Fruit fly (Drosophila melanogaster): ENCODE results near the gene CG12219.
A peak's percentile ranks its signal among the peaks of the same experiment; 100 is the strongest.

Gene CG12219

DNA sequence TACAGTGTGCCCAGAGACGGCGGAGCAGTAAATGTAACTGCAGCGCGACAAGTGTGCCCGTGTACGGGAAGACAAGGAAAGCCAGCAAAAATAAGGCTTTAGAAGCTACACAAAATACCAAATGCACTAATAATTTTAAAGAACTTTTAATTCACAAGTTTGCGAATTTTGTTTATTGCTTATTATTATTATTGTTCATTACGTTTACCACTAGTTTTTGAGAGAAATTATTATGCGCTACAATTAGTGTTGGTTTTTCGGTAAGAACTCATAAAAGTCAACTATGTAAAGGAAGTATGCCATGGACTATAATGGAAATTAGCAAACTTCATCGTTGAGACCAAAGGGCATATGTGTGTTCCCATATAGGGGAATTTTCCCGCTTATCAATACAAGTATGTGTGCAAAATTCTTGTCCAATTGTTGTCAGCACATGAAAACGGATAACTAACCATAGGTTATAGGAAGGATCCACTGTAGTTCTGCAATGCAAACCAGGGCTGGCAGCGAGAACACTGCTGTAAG is 33.8 kb downstream of the CG12219 start, which contains the start of gene schlank (continued):
- peak; percentile 12 for TF ChIP-seq HHEX (GFP tag; optimal IDR thresholded peaks at IDR 0.05)
- TF ChIP-seq CG18619 (GFP tag; optimal IDR thresholded peaks at IDR 0.05) = peak; percentile 10
- TF ChIP-seq fd96Cb (tag; optimal IDR thresholded peaks at IDR 0.05) = peak; percentile 45
- TF ChIP-seq Aef1 (GFP tag; IDR thresholded peaks at IDR 0.05) = peak; percentile 30; the same call in 1 of the 3 replicates
- TF ChIP-seq Ets97D (GFP tag; optimal IDR thresholded peaks at IDR 0.05) = peak; percentile 36
- TF ChIP-seq Hr3 (GFP tag; optimal IDR thresholded peaks at IDR 0.05) = peak; percentile 41
- TF ChIP-seq sd (tag; optimal IDR thresholded peaks at IDR 0.05) = peak; percentile 59
- peak; percentile 3 for TF ChIP-seq CG3163 (GFP tag; optimal IDR thresholded peaks at IDR 0.05)
- TF ChIP-seq Optix (GFP tag; IDR thresholded peaks at IDR 0.05) = peak; percentile 63; the same call in 2 of the 3 replicates
- peak; percentile 22; the same call in 1 of the 2 replicates for TF ChIP-seq CG11085 (GFP tag; IDR thresholded peaks at IDR 0.05)
- no peak for TF ChIP-seq Camta (GFP tag; optimal IDR thresholded peaks at IDR 0.05)
- peak; percentile 62; the same call in 2 of the 3 replicates for TF ChIP-seq CG7357 (GFP tag; IDR thresholded peaks at IDR 0.05)
- TF ChIP-seq CG9876 (GFP tag; optimal IDR thresholded peaks at IDR 0.05) = peak; percentile 26
- TF ChIP-seq Atf-2 (GFP tag; optimal IDR thresholded peaks at IDR 0.05) = peak; percentile 49
- no peak; the same call in 1 of the 2 replicates for TF ChIP-seq CG7372 (GFP tag; IDR thresholded peaks at IDR 0.05)
- peak; percentile 66 for TF ChIP-seq ken (GFP tag; IDR thresholded peaks at IDR 0.05)
- TF ChIP-seq Dbx (GFP tag; IDR thresholded peaks at IDR 0.05) = 0 out of 3 replicates have a peak, but pooled peaks have one; percentile 36
- TF ChIP-seq CG15011 (GFP tag; optimal IDR thresholded peaks at IDR 0.05) = no peak
- peak; percentile 46 for TF ChIP-seq CG8290 (GFP tag; optimal IDR thresholded peaks at IDR 0.05)
- peak in 1 of 2 experiments; percentile 72 for TF ChIP-seq CG8290 (tag; optimal IDR thresholded peaks at IDR 0.05)
- no peak for TF ChIP-seq CG2202 (tag; optimal IDR thresholded peaks at IDR 0.05)
- no peak for TF ChIP-seq CG13123 (GFP tag; optimal IDR thresholded peaks at IDR 0.05)
- no peak for TF ChIP-seq ara (GFP tag; IDR thresholded peaks at IDR 0.05)
- TF ChIP-seq CG9215 (GFP tag; IDR thresholded peaks at IDR 0.05) = peak; percentile 48; the same call in 1 of the 2 replicates
- TF ChIP-seq CG12659 (GFP tag; optimal IDR thresholded peaks at IDR 0.05) = peak; percentile 45
- TF ChIP-seq CG6765 (GFP tag; optimal IDR thresholded peaks at IDR 0.05) = peak; percentile 20
- TF ChIP-seq Dek (tag; optimal IDR thresholded peaks at IDR 0.05) = peak; percentile 35
- TF ChIP-seq ewg (GFP tag; optimal IDR thresholded peaks at IDR 0.05) = peak; percentile 39
- peak; percentile 25 for TF ChIP-seq Dad (GFP tag; optimal IDR thresholded peaks at IDR 0.05)
- peak; percentile 59 for TF ChIP-seq fu2 (GFP tag; optimal IDR thresholded peaks at IDR 0.05)
- TF ChIP-seq CG4282 (GFP tag; optimal IDR thresholded peaks at IDR 0.05) = peak; percentile 38
- TF ChIP-seq CG6813 (GFP tag; optimal IDR thresholded peaks at IDR 0.05) = no peak
- peak; percentile 52 for TF ChIP-seq CG8388 (GFP tag; optimal IDR thresholded peaks at IDR 0.05)
- no peak for TF ChIP-seq da (GFP tag; optimal IDR thresholded peaks at IDR 0.05)
- peak; percentile 63 for TF ChIP-seq H2.0 (GFP tag; IDR thresholded peaks at IDR 0.05)
- TF ChIP-seq mirr (GFP tag; optimal IDR thresholded peaks at IDR 0.05) = peak; percentile 30
- peak; percentile 56 to 57 for TF ChIP-seq dpn (GFP tag; optimal IDR thresholded peaks at IDR 0.05)
- TF ChIP-seq CG31365 (tag; optimal IDR thresholded peaks at IDR 0.05) = no peak
- TF ChIP-seq dysf (GFP tag; IDR thresholded peaks at IDR 0.05) = peak; percentile 74
- TF ChIP-seq CG11093 (GFP tag; IDR thresholded peaks at IDR 0.05) = peak; percentile 51; the same call in 1 of the 3 replicates
- 0 out of 2 replicates have a peak, but pooled peaks have one; percentile 29 for TF ChIP-seq Drgx (GFP tag; IDR thresholded peaks at IDR 0.05)
- peak; percentile 23 for TF ChIP-seq CG13894 (tag; optimal IDR thresholded peaks at IDR 0.05)
- TF ChIP-seq grau (tag; optimal IDR thresholded peaks at IDR 0.05) = peak; percentile 99
- TF ChIP-seq NFAT (GFP tag; IDR thresholded peaks at IDR 0.05) = peak; percentile 61
- TF ChIP-seq jumu (GFP tag; optimal IDR thresholded peaks at IDR 0.05) = peak; percentile 74
- TF ChIP-seq MBD-R2 (GFP tag; IDR thresholded peaks at IDR 0.05) = no peak
- TF ChIP-seq CG15269 (tag; optimal IDR thresholded peaks at IDR 0.05) = no peak
- TF ChIP-seq CG10462 (GFP tag; optimal IDR thresholded peaks at IDR 0.05) = peak; percentile 26
- peak; percentile 21 for TF ChIP-seq bcd (GFP tag; optimal IDR thresholded peaks at IDR 0.05)
- peak; percentile 27 for TF ChIP-seq CG12104 (GFP tag; optimal IDR thresholded peaks at IDR 0.05)
- no peak for TF ChIP-seq hb (GFP tag; IDR thresholded peaks at IDR 0.05; ENCODE audit: partially characterized antibody)
